In the genomic region with DNA sequence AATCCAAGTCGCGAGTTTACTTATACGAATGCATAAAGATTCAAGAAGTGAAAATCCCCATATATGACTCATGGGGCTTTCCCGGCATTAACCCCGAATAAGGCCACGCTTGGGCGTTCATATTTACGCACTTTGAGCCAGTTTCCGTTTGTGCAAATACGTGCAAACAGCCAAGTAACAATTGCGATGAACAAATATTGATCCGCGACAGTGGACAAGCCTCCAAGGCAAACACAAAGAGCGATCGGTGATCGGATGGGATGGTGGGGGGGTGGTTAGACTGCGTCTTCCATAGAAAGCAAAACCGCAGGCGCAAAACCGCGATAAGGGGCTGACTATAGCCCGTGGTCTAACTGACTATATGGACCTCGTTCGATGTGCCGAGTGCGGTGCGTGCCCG, we compare ENCODE assay signal across 1 fruit fly cellular context.
A peak's percentile ranks its signal among the peaks of the same experiment; 100 is the strongest.
TF ChIP-seq lines count a peak whose summit lies in the region.

No protein-coding gene starts in this region.

TF ChIP-seq in whole organism, embryonic, 481 proteins besides CTCF, POLR2A, EP300 and RAD21 (continued from another document and continues in another):
- TF ChIP-seq HLH4C (GFP tag; IDR thresholded peaks at IDR 0.05; lab: Robert Waterston, UW; ENCODE audit: partially characterized antibody) (no peak), CG2116 (GFP tag; optimal IDR thresholded peaks at IDR 0.05; lab: Kevin White, UChicago) (no peak), sug (tag; optimal IDR thresholded peaks at IDR 0.05; lab: Kevin White, UChicago) (no peak), danr (GFP tag; IDR thresholded peaks at IDR 0.05; lab: Robert Waterston, UW) (no peak), ham (GFP tag; IDR thresholded peaks at IDR 0.05; lab: Robert Waterston, UW) (no peak), CG8290 (GFP tag; optimal IDR thresholded peaks at IDR 0.05; lab: Kevin White, UChicago) (no peak), CG8290 (tag; optimal IDR thresholded peaks at IDR 0.05; lab: Kevin White, UChicago) (peak in 1 of 2 experiments; percentile 72), CG1529 (GFP tag; optimal IDR thresholded peaks at IDR 0.05; lab: Kevin White, UChicago) (no peak), gcm2 (GFP tag; optimal IDR thresholded peaks at IDR 0.05; lab: Kevin White, UChicago) (no peak), CG9817 (tag; optimal IDR thresholded peaks at IDR 0.05; lab: Kevin White, UChicago) (peak; percentile 0), CG1233 (GFP tag; optimal IDR thresholded peaks at IDR 0.05; lab: Kevin White, UChicago) (peak; percentile 31), Atf-2 (GFP tag; optimal IDR thresholded peaks at IDR 0.05; lab: Kevin White, UChicago) (peak; percentile 6), CG17359 (tag; optimal IDR thresholded peaks at IDR 0.05; lab: Kevin White, UChicago) (peak; percentile 35), Lhr (GFP tag; optimal IDR thresholded peaks at IDR 0.05; lab: Kevin White, UChicago) (no peak), CG6813 (GFP tag; optimal IDR thresholded peaks at IDR 0.05; lab: Kevin White, UChicago) (peak; percentile 19), pum (GFP tag; optimal IDR thresholded peaks at IDR 0.05; lab: Kevin White, UChicago) (no peak), Gsc (GFP tag; IDR thresholded peaks at IDR 0.05; lab: Robert Waterston, UW) (no peak), sisA (GFP tag; IDR thresholded peaks at IDR 0.05; lab: Robert Waterston, UW) (no peak), onecut (GFP tag; IDR thresholded peaks at IDR 0.05; lab: Robert Waterston, UW) (peak; percentile 9; the same call in 1 of the 2 replicates), CG18764 (GFP tag; optimal IDR thresholded peaks at IDR 0.05; lab: Kevin White, UChicago) (no peak), Med (GFP tag; lab: Kevin White, UChicago) (peak; percentile 89), dati (GFP tag; IDR thresholded peaks at IDR 0.05; lab: Robert Waterston, UW) (no peak), slp2 (GFP tag; optimal IDR thresholded peaks at IDR 0.05; lab: Kevin White, UChicago) (no peak), CG14667 (GFP tag; IDR thresholded peaks at IDR 0.05; lab: Robert Waterston, UW) (no peak), ranshi (GFP tag; IDR thresholded peaks at IDR 0.05; lab: Robert Waterston, UW) (0 out of 2 replicates have a peak, but pooled peaks have one; percentile 38), MBD-R2 (GFP tag; IDR thresholded peaks at IDR 0.05; lab: Robert Waterston, UW) (peak; percentile 13; the same call in 1 of the 2 replicates), pho (GFP tag; optimal IDR thresholded peaks at IDR 0.05; lab: Kevin White, UChicago) (no peak), CG13123 (GFP tag; optimal IDR thresholded peaks at IDR 0.05; lab: Kevin White, UChicago) (no peak), slou (GFP tag; optimal IDR thresholded peaks at IDR 0.05; lab: Kevin White, UChicago) (no peak), cato (GFP tag; optimal IDR thresholded peaks at IDR 0.05; lab: Kevin White, UChicago; ENCODE audit: borderline replicate concordance) (no peak), CG6254 (GFP tag; optimal IDR thresholded peaks at IDR 0.05; lab: Kevin White, UChicago) (no peak), Deaf1 (tag; optimal IDR thresholded peaks at IDR 0.05; lab: Kevin White, UChicago) (peak; percentile 0), stwl (tag; optimal IDR thresholded peaks at IDR 0.05; lab: Kevin White, UChicago) (no peak), MTF-1 (GFP tag; optimal IDR thresholded peaks at IDR 0.05; lab: Kevin White, UChicago; ENCODE audit: borderline replicate concordance) (peak; percentile 32), Ets65A (GFP tag; lab: Kevin White, UChicago) (no peak), Asciz (GFP tag; optimal IDR thresholded peaks at IDR 0.05; lab: Kevin White, UChicago) (peak; percentile 37), CG9876 (GFP tag; optimal IDR thresholded peaks at IDR 0.05; lab: Kevin White, UChicago) (no peak), tll (GFP tag; optimal IDR thresholded peaks at IDR 0.05; lab: Kevin White, UChicago) (no peak), CG1832 (GFP tag; optimal IDR thresholded peaks at IDR 0.05; lab: Kevin White, UChicago) (no peak), CG11398 (GFP tag; optimal IDR thresholded peaks at IDR 0.05; lab: Kevin White, UChicago) (no peak), CG13424 (tag; optimal IDR thresholded peaks at IDR 0.05; lab: Kevin White, UChicago) (peak; percentile 15), lab (GFP tag; optimal IDR thresholded peaks at IDR 0.05; lab: Kevin White, UChicago) (peak; percentile 53), Doc3 (GFP tag; IDR thresholded peaks at IDR 0.05; lab: Robert Waterston, UW; ENCODE audit: partially characterized antibody) (no peak), pzg (GFP tag; optimal IDR thresholded peaks at IDR 0.05; lab: Kevin White, UChicago) (no peak), CG17385 (GFP tag; optimal IDR thresholded peaks at IDR 0.05; lab: Kevin White, UChicago) (no peak), otp (GFP tag; IDR thresholded peaks at IDR 0.05; lab: Robert Waterston, UW) (0 out of 3 replicates have a peak, but pooled peaks have one; percentile 19), CG43689 (GFP tag; IDR thresholded peaks at IDR 0.05; lab: Robert Waterston, UW) (no peak), CG3847 (GFP tag; IDR thresholded peaks at IDR 0.05; lab: Robert Waterston, UW) (no peak), CG6683 (GFP tag; optimal IDR thresholded peaks at IDR 0.05; lab: Kevin White, UChicago) (no peak), CG8281 (tag; optimal IDR thresholded peaks at IDR 0.05; lab: Kevin White, UChicago) (no peak), Hmx (GFP tag; optimal IDR thresholded peaks at IDR 0.05; lab: Kevin White, UChicago) (no peak), CG12155 (GFP tag; optimal IDR thresholded peaks at IDR 0.05; lab: Kevin White, UChicago) (no peak), Lim3 (GFP tag; IDR thresholded peaks at IDR 0.05; lab: Robert Waterston, UW) (no peak), CG6854 (GFP tag; optimal IDR thresholded peaks at IDR 0.05; lab: Kevin White, UChicago) (no peak), CG2678 (tag; optimal IDR thresholded peaks at IDR 0.05; lab: Kevin White, UChicago) (peak; percentile 31), Vsx1 (GFP tag; optimal IDR thresholded peaks at IDR 0.05; lab: Kevin White, UChicago) (peak; percentile 22), chn (GFP tag; optimal IDR thresholded peaks at IDR 0.05; lab: Kevin White, UChicago) (no peak), bsh (GFP tag; optimal IDR thresholded peaks at IDR 0.05; lab: Kevin White, UChicago) (peak in 1 of 2 experiments; percentile 6), CG13296 (GFP tag; optimal IDR thresholded peaks at IDR 0.05; lab: Kevin White, UChicago) (peak; percentile 5), CG4282 (GFP tag; optimal IDR thresholded peaks at IDR 0.05; lab: Kevin White, UChicago) (no peak), CG14965 (GFP tag; optimal IDR thresholded peaks at IDR 0.05; lab: Kevin White, UChicago; ENCODE audit: borderline replicate concordance) (no peak), CG15073 (GFP tag; optimal IDR thresholded peaks at IDR 0.05; lab: Kevin White, UChicago) (no peak), lilli (GFP tag; optimal IDR thresholded peaks at IDR 0.05; lab: Kevin White, UChicago) (no peak), tup (GFP tag; optimal IDR thresholded peaks at IDR 0.05; lab: Kevin White, UChicago) (no peak), vfl (GFP tag; optimal IDR thresholded peaks at IDR 0.05; lab: Kevin White, UChicago) (no peak), phol (tag; optimal IDR thresholded peaks at IDR 0.05; lab: Kevin White, UChicago) (no peak), Max (GFP tag; optimal IDR thresholded peaks at IDR 0.05; lab: Kevin White, UChicago) (no peak), D (optimal IDR thresholded peaks at IDR 0.05; lab: Kevin White, UChicago) (no peak), D (GFP tag; optimal IDR thresholded peaks at IDR 0.05; lab: Kevin White, UChicago) (no peak), lbe (GFP tag; optimal IDR thresholded peaks at IDR 0.05; lab: Kevin White, UChicago) (no peak), CG10543 (GFP tag; optimal IDR thresholded peaks at IDR 0.05; lab: Kevin White, UChicago) (no peak), odd (GFP tag; optimal IDR thresholded peaks at IDR 0.05; lab: Kevin White, UChicago) (no peak), CG34376 (GFP tag; optimal IDR thresholded peaks at IDR 0.05; lab: Kevin White, UChicago) (no peak), Nf-YB (GFP tag; optimal IDR thresholded peaks at IDR 0.05; lab: Kevin White, UChicago) (no peak), CrebB (tag; optimal IDR thresholded peaks at IDR 0.05; lab: Kevin White, UChicago) (no peak), hth (optimal IDR thresholded peaks at IDR 0.05; lab: Kevin White, UChicago) (no peak), CG16815 (GFP tag; optimal IDR thresholded peaks at IDR 0.05; lab: Kevin White, UChicago) (no peak), croc (GFP tag; conservative IDR thresholded peaks at IDR 0.05; lab: Robert Waterston, UW) (no peak), Bgb (GFP tag; IDR thresholded peaks at IDR 0.05; lab: Robert Waterston, UW; ENCODE audit: partially characterized antibody) (0 out of 2 replicates have a peak, but pooled peaks have one; percentile 13), gt (GFP tag; IDR thresholded peaks at IDR 0.05; lab: Robert Waterston, UW) (no peak), h (optimal IDR thresholded peaks at IDR 0.05; lab: Kevin White, UChicago) (no peak), CG15479 (GFP tag; optimal IDR thresholded peaks at IDR 0.05; lab: Kevin White, UChicago) (no peak), CG8359 (GFP tag; optimal IDR thresholded peaks at IDR 0.05; lab: Kevin White, UChicago; ENCODE audit: borderline replicate concordance) (no peak), CG6765 (GFP tag; optimal IDR thresholded peaks at IDR 0.05; lab: Kevin White, UChicago) (no peak), Oli (tag; optimal IDR thresholded peaks at IDR 0.05; lab: Kevin White, UChicago) (no peak), insv (GFP tag; optimal IDR thresholded peaks at IDR 0.05; lab: Kevin White, UChicago) (no peak), Dfd (GFP tag; optimal IDR thresholded peaks at IDR 0.05; lab: Kevin White, UChicago) (no peak), Doc2 (GFP tag; IDR thresholded peaks at IDR 0.05; lab: Robert Waterston, UW) (no peak), gsb (GFP tag; IDR thresholded peaks at IDR 0.05; lab: Robert Waterston, UW) (no peak), CoRest (tag; optimal IDR thresholded peaks at IDR 0.05; lab: Kevin White, UChicago) (no peak), CG31441 (GFP tag; IDR thresholded peaks at IDR 0.05; lab: Robert Waterston, UW) (no peak), E2f2 (GFP tag; IDR thresholded peaks at IDR 0.05; lab: Robert Waterston, UW) (no peak), CG7963 (GFP tag; IDR thresholded peaks at IDR 0.05; lab: Robert Waterston, UW; ENCODE audit: partially characterized antibody) (no peak), CG12391 (tag; optimal IDR thresholded peaks at IDR 0.05; lab: Kevin White, UChicago) (no peak), Rx (GFP tag; IDR thresholded peaks at IDR 0.05; lab: Robert Waterston, UW) (0 out of 2 replicates have a peak, but pooled peaks have one; percentile 10), Blimp-1 (GFP tag; optimal IDR thresholded peaks at IDR 0.05; lab: Kevin White, UChicago) (no peak), nerfin-2 (GFP tag; IDR thresholded peaks at IDR 0.05; lab: Robert Waterston, UW; ENCODE audit: partially characterized antibody) (no peak), Pdp1 (GFP tag; optimal IDR thresholded peaks at IDR 0.05; lab: Kevin White, UChicago) (peak in 1 of 2 experiments; percentile 2), Xbp1 (GFP tag; optimal IDR thresholded peaks at IDR 0.05; lab: Kevin White, UChicago) (no peak), CG4404 (GFP tag; IDR thresholded peaks at IDR 0.05; lab: Robert Waterston, UW) (no peak), CG7987 (GFP tag; optimal IDR thresholded peaks at IDR 0.05; lab: Kevin White, UChicago) (peak; percentile 30), eve (GFP tag; optimal IDR thresholded peaks at IDR 0.05; lab: Kevin White, UChicago) (no peak), CG9215 (GFP tag; IDR thresholded peaks at IDR 0.05; lab: Robert Waterston, UW) (no peak), CG16779 (GFP tag; IDR thresholded peaks at IDR 0.05; lab: Robert Waterston, UW) (no peak), CG31365 (tag; optimal IDR thresholded peaks at IDR 0.05; lab: Kevin White, UChicago) (no peak), bcd (GFP tag; optimal IDR thresholded peaks at IDR 0.05; lab: Kevin White, UChicago) (peak; percentile 23), Stat92E (GFP tag; optimal IDR thresholded peaks at IDR 0.05; lab: Kevin White, UChicago) (no peak), CG7357 (GFP tag; IDR thresholded peaks at IDR 0.05; lab: Robert Waterston, UW) (no peak), Aef1 (GFP tag; IDR thresholded peaks at IDR 0.05; lab: Robert Waterston, UW) (no peak), CG9609 (GFP tag; optimal IDR thresholded peaks at IDR 0.05; lab: Kevin White, UChicago) (no peak), trem (tag; optimal IDR thresholded peaks at IDR 0.05; lab: Kevin White, UChicago) (no peak), chinmo (GFP tag; IDR thresholded peaks at IDR 0.05; lab: Robert Waterston, UW; ENCODE audit: partially characterized antibody) (no peak), zfh2 (GFP tag; optimal IDR thresholded peaks at IDR 0.05; lab: Kevin White, UChicago) (no peak), ci (GFP tag; IDR thresholded peaks at IDR 0.05; lab: Robert Waterston, UW) (peak; percentile 69; the same call in 2 of the 3 replicates), Abd-B (GFP tag; optimal IDR thresholded peaks at IDR 0.05; lab: Kevin White, UChicago) (no peak), fd3F (GFP tag; optimal IDR thresholded peaks at IDR 0.05; lab: Kevin White, UChicago) (no peak), Hr78 (GFP tag; optimal IDR thresholded peaks at IDR 0.05; lab: Kevin White, UChicago) (no peak), CG10147 (GFP tag; optimal IDR thresholded peaks at IDR 0.05; lab: Kevin White, UChicago) (no peak), vnd (GFP tag; IDR thresholded peaks at IDR 0.05; lab: Robert Waterston, UW; ENCODE audit: partially characterized antibody) (no peak), vvl (GFP tag; IDR thresholded peaks at IDR 0.05; lab: Robert Waterston, UW) (peak; percentile 11; the same call in 1 of the 2 replicates), Camta (GFP tag; optimal IDR thresholded peaks at IDR 0.05; lab: Kevin White, UChicago) (no peak), CG1024 (GFP tag; IDR thresholded peaks at IDR 0.05; lab: Robert Waterston, UW) (no peak), dimm (GFP tag; IDR thresholded peaks at IDR 0.05; lab: Robert Waterston, UW) (no peak), bigmax (GFP tag; optimal IDR thresholded peaks at IDR 0.05; lab: Kevin White, UChicago) (no peak), HmgD (GFP tag; optimal IDR thresholded peaks at IDR 0.05; lab: Kevin White, UChicago) (no peak), ac (GFP tag; optimal IDR thresholded peaks at IDR 0.05; lab: Kevin White, UChicago) (no peak), tin (GFP tag; optimal IDR thresholded peaks at IDR 0.05; lab: Kevin White, UChicago) (no peak), CG4820 (GFP tag; optimal IDR thresholded peaks at IDR 0.05; lab: Kevin White, UChicago) (no peak), Dll (GFP tag; IDR thresholded peaks at IDR 0.05; lab: Robert Waterston, UW; ENCODE audit: partially characterized antibody) (no peak), HLH54F (GFP tag; optimal IDR thresholded peaks at IDR 0.05; lab: Kevin White, UChicago) (no peak), B-H1 (GFP tag; IDR thresholded peaks at IDR 0.05; lab: Robert Waterston, UW) (no peak)
